Fruit fly (Drosophila melanogaster): ENCODE data around the gene Edg84A.

Gene Edg84A

dm6 chr3R:6706327-6706726 lies 22.1 kb downstream of the Edg84A start (continued):
- TF ChIP-seq sug (tag; optimal IDR thresholded peaks at IDR 0.05): no peak
- peak; percentile 15 for TF ChIP-seq Myb (GFP tag; optimal IDR thresholded peaks at IDR 0.05)
- TF ChIP-seq cg (GFP tag; optimal IDR thresholded peaks at IDR 0.05): no peak
- TF ChIP-seq lab (GFP tag; optimal IDR thresholded peaks at IDR 0.05): no peak
- no peak for TF ChIP-seq CG13624 (GFP tag; optimal IDR thresholded peaks at IDR 0.05)
- TF ChIP-seq Hr3 (GFP tag; optimal IDR thresholded peaks at IDR 0.05): no peak
- no peak for TF ChIP-seq CG17359 (tag; optimal IDR thresholded peaks at IDR 0.05)
- TF ChIP-seq Eip74EF (GFP tag; optimal IDR thresholded peaks at IDR 0.05): no peak
- TF ChIP-seq D (optimal IDR thresholded peaks at IDR 0.05): no peak
- no peak for TF ChIP-seq D (GFP tag; optimal IDR thresholded peaks at IDR 0.05)
- peak; percentile 40 for TF ChIP-seq knrl (GFP tag; IDR thresholded peaks at IDR 0.05; ENCODE audit: partially characterized antibody)

- TF ChIP-seq HmgD (GFP tag; optimal IDR thresholded peaks at IDR 0.05): peak; percentile 69
- peak; percentile 49 for TF ChIP-seq knrl (GFP tag; IDR thresholded peaks at IDR 0.05; ENCODE audit: partially characterized antibody)
- 0 out of 2 replicates have a peak, but pooled peaks have one; percentile 6 for TF ChIP-seq CG8765 (GFP tag; IDR thresholded peaks at IDR 0.05)
- peak; percentile 41 for TF ChIP-seq gfzf (GFP tag; optimal IDR thresholded peaks at IDR 0.05)
- TF ChIP-seq CG13424 (tag; optimal IDR thresholded peaks at IDR 0.05): no peak
- TF ChIP-seq vnd (GFP tag; IDR thresholded peaks at IDR 0.05; ENCODE audit: partially characterized antibody): 0 out of 3 replicates have a peak, but pooled peaks have one; percentile 15
- TF ChIP-seq CTCF (GFP tag; optimal IDR thresholded peaks at IDR 0.05): peak; percentile 85
- TF ChIP-seq Abd-B (GFP tag; optimal IDR thresholded peaks at IDR 0.05): peak; percentile 63
- peak; percentile 48 for TF ChIP-seq amos (GFP tag; IDR thresholded peaks at IDR 0.05; ENCODE audit: partially characterized antibody)
- peak; percentile 41 for TF ChIP-seq Hmr (GFP tag; optimal IDR thresholded peaks at IDR 0.05)
- TF ChIP-seq stwl (tag; optimal IDR thresholded peaks at IDR 0.05): peak; percentile 100
- TF ChIP-seq Opbp (GFP tag; IDR thresholded peaks at IDR 0.05; ENCODE audit: partially characterized antibody): peak; percentile 76; the same call in 2 of the 3 replicates
- TF ChIP-seq CG17186 (GFP tag; optimal IDR thresholded peaks at IDR 0.05): no peak
- peak; percentile 31 for TF ChIP-seq Sry-δ (GFP tag; optimal IDR thresholded peaks at IDR 0.05)
- TF ChIP-seq CG18011 (GFP tag; optimal IDR thresholded peaks at IDR 0.05): peak; percentile 98
- no peak for TF ChIP-seq pb (GFP tag; optimal IDR thresholded peaks at IDR 0.05)
- no peak for TF ChIP-seq zf30C (GFP tag; optimal IDR thresholded peaks at IDR 0.05)
- TF ChIP-seq CG30403 (GFP tag; optimal IDR thresholded peaks at IDR 0.05): peak; percentile 3
- TF ChIP-seq Med (GFP tag): peak; percentile 74
- peak; percentile 55; the same call in 2 of the 3 replicates for TF ChIP-seq zen2 (GFP tag; IDR thresholded peaks at IDR 0.05; ENCODE audit: partially characterized antibody)
- TF ChIP-seq CG11504 (tag; optimal IDR thresholded peaks at IDR 0.05): peak; percentile 55
- no peak for TF ChIP-seq Poxn (GFP tag; IDR thresholded peaks at IDR 0.05)
- peak; percentile 91 for TF ChIP-seq pita (GFP tag; optimal IDR thresholded peaks at IDR 0.05)
- TF ChIP-seq NK7.1 (GFP tag; optimal IDR thresholded peaks at IDR 0.05): no peak
- peak; percentile 24 for TF ChIP-seq trem (tag; optimal IDR thresholded peaks at IDR 0.05)
- peak; percentile 50 for TF ChIP-seq Dref (GFP tag; IDR thresholded peaks at IDR 0.05)
- TF ChIP-seq Drgx (GFP tag; IDR thresholded peaks at IDR 0.05): no peak
- peak; percentile 52; the same call in 1 of the 3 replicates for TF ChIP-seq CG7963 (GFP tag; IDR thresholded peaks at IDR 0.05; ENCODE audit: partially characterized antibody)
- TF ChIP-seq CG2712 (tag; optimal IDR thresholded peaks at IDR 0.05): peak; percentile 31
- TF ChIP-seq Mes4 (GFP tag; optimal IDR thresholded peaks at IDR 0.05): no peak
- peak; percentile 40 for TF ChIP-seq Myb (GFP tag; optimal IDR thresholded peaks at IDR 0.05)
- TF ChIP-seq slbo (GFP tag; IDR thresholded peaks at IDR 0.05): peak; percentile 50
- TF ChIP-seq CG1603 (tag; optimal IDR thresholded peaks at IDR 0.05): peak; percentile 64
- peak; percentile 11 for TF ChIP-seq CG2120 (GFP tag; optimal IDR thresholded peaks at IDR 0.05)
- peak; percentile 24 for TF ChIP-seq HmgZ (tag; optimal IDR thresholded peaks at IDR 0.05)
- peak; percentile 42; the same call in 1 of the 3 replicates for TF ChIP-seq CG11456 (GFP tag; IDR thresholded peaks at IDR 0.05)
- peak in 1 of 2 experiments; percentile 76 for TF ChIP-seq insv (GFP tag; optimal IDR thresholded peaks at IDR 0.05)
- TF ChIP-seq oc (tag; optimal IDR thresholded peaks at IDR 0.05): peak; percentile 27
- no peak for TF ChIP-seq lov (optimal IDR thresholded peaks at IDR 0.05)
- no peak for TF ChIP-seq lov (GFP tag; IDR thresholded peaks at IDR 0.05)
- TF ChIP-seq Eip74EF (GFP tag; optimal IDR thresholded peaks at IDR 0.05): no peak
These were observed 24.6 kb downstream of the Edg84A start for dm6 chr3R:6708858-6709257.

Measured in whole organism, embryonic.